Worm (Caenorhabditis elegans) whole organism, L4/young adult: ENCODE data around the gene jnk-1.

Source experiments
- dao-5 ChIP-seq: sonication (generic microtip); optimal IDR thresholded peaks from 2 replicates; lab custom pipeline; 2016; ENCODE audit warnings: missing genotype, missing genetic modification characterization, moderate library complexity, missing compliant biosample characterization
- him-1 ChIP-seq: sonication (generic microtip); optimal IDR thresholded peaks from 2 replicates; lab custom pipeline; 2016; ENCODE audit warnings: missing genotype, missing genetic modification reagents, missing genetic modification characterization, missing compliant biosample characterization

ce11 chrIV:6964508-6964907, 7.1 kb downstream of the jnk-1 start, which contains the start of gene B0478.3:
- TF ChIP-seq him-1 (tag; lab: Kevin White, UChicago) (no peak), dao-5 (no peak)
